Fruit fly (Drosophila melanogaster): ENCODE data around the gene MED20.

Gene MED20

DNA sequence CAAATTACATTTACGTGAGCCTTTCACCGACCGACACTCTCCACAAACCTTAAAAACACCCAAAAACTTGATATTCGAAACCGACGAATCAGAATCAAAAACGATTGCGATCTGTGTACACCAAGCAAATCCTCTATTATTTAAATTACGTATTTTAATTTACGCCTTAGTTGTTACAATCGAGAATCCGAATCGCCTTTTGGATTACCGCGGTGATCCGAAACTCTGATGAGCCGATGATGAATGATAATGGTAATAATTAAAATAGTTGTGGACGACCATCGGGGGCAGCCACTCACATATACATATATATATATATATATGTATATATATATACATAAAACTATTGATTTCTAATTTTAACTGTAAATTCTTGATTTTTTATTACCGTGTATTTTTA is 33.0 kb downstream of the MED20 start, which contains the start of gene CG7367:
CG7367 (minus strand) TSS at position 101 of the 400 bp plus-strand sequence.
- TF ChIP-seq CG6765 (GFP tag; optimal IDR thresholded peaks at IDR 0.05) (no peak), HHEX (GFP tag; optimal IDR thresholded peaks at IDR 0.05) (no peak), en (GFP tag; optimal IDR thresholded peaks at IDR 0.05) (no peak), CG10959 (GFP tag; IDR thresholded peaks at IDR 0.05) (no peak), CG8944 (GFP tag; optimal IDR thresholded peaks at IDR 0.05) (no peak), Myb (GFP tag; optimal IDR thresholded peaks at IDR 0.05) (no peak), crc (GFP tag; optimal IDR thresholded peaks at IDR 0.05) (no peak)

DNA sequence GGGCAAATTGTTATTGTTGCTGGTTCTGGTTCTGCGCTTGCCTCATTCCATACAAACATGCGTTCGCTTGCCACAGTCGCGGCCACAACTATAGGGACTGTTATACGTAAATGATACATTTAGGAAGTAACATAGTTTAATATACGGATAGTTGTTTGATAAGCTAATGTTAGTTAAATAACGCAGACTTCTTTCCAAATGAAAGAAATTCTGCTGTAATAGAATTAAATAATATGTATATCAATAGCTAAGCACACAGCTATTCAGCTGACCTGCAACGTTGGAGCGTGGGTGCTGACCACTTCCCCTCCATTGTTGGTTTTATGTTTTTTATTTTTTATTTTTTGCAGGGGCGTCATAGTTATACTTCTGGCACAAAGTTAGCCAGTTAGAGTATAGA is 37.9 kb downstream of the MED20 start:
- TF ChIP-seq YL-1 (GFP tag; optimal IDR thresholded peaks at IDR 0.05) (no peak), CG12155 (GFP tag; optimal IDR thresholded peaks at IDR 0.05) (peak; percentile 21), CG1792 (GFP tag; optimal IDR thresholded peaks at IDR 0.05) (no peak), CG1832 (GFP tag; optimal IDR thresholded peaks at IDR 0.05) (no peak), ERR (GFP tag; optimal IDR thresholded peaks at IDR 0.05) (no peak), Opbp (GFP tag; IDR thresholded peaks at IDR 0.05; ENCODE audit: partially characterized antibody) (no peak), Hmx (GFP tag; optimal IDR thresholded peaks at IDR 0.05) (no peak), tna (GFP tag; IDR thresholded peaks at IDR 0.05; ENCODE audit: partially characterized antibody) (no peak), CG15011 (GFP tag; optimal IDR thresholded peaks at IDR 0.05) (no peak), CG15601 (tag; optimal IDR thresholded peaks at IDR 0.05) (no peak), sc (optimal IDR thresholded peaks at IDR 0.05) (no peak), sc (GFP tag; optimal IDR thresholded peaks at IDR 0.05) (peak; percentile 9), Dfd (GFP tag; optimal IDR thresholded peaks at IDR 0.05) (no peak), CG14014 (GFP tag; IDR thresholded peaks at IDR 0.05) (peak; percentile 68), Dref (GFP tag; IDR thresholded peaks at IDR 0.05) (no peak), CG10274 (GFP tag; optimal IDR thresholded peaks at IDR 0.05) (peak; percentile 10), ac (GFP tag; optimal IDR thresholded peaks at IDR 0.05) (no peak), Scr (GFP tag; IDR thresholded peaks at IDR 0.05; ENCODE audit: partially characterized antibody) (no peak), pb (GFP tag; optimal IDR thresholded peaks at IDR 0.05) (no peak), odd (GFP tag; optimal IDR thresholded peaks at IDR 0.05) (peak; percentile 4), lov (optimal IDR thresholded peaks at IDR 0.05) (no peak), lov (GFP tag; IDR thresholded peaks at IDR 0.05) (0 out of 3 replicates have a peak, but pooled peaks have one; percentile 39), CG13296 (GFP tag; optimal IDR thresholded peaks at IDR 0.05) (peak; percentile 53), CG1024 (GFP tag; IDR thresholded peaks at IDR 0.05) (peak; percentile 24; the same call in 1 of the 2 replicates), CG30403 (GFP tag; optimal IDR thresholded peaks at IDR 0.05) (peak; percentile 53), chinmo (GFP tag; IDR thresholded peaks at IDR 0.05; ENCODE audit: partially characterized antibody) (no peak), CG14441 (GFP tag; IDR thresholded peaks at IDR 0.05) (peak; percentile 59; the same call in 1 of the 2 replicates), Ets65A (GFP tag) (peak; percentile 20), CG13775 (GFP tag; optimal IDR thresholded peaks at IDR 0.05) (peak; percentile 4), Ets97D (GFP tag; optimal IDR thresholded peaks at IDR 0.05) (no peak), CG8359 (GFP tag; optimal IDR thresholded peaks at IDR 0.05; ENCODE audit: borderline replicate concordance) (no peak), CG2875 (GFP tag; optimal IDR thresholded peaks at IDR 0.05) (peak; percentile 31), MTF-1 (GFP tag; optimal IDR thresholded peaks at IDR 0.05; ENCODE audit: borderline replicate concordance) (peak; percentile 38), Lim3 (GFP tag; IDR thresholded peaks at IDR 0.05) (no peak), CG17912 (GFP tag; optimal IDR thresholded peaks at IDR 0.05) (no peak), CG31224 (GFP tag; IDR thresholded peaks at IDR 0.05) (no peak), CG17612 (GFP tag; IDR thresholded peaks at IDR 0.05) (peak; percentile 48; the same call in 1 of the 2 replicates), CG4404 (GFP tag; IDR thresholded peaks at IDR 0.05) (no peak), pum (GFP tag; optimal IDR thresholded peaks at IDR 0.05) (peak; percentile 32), CG1603 (tag; optimal IDR thresholded peaks at IDR 0.05) (peak; percentile 71), unc-4 (GFP tag; IDR thresholded peaks at IDR 0.05; ENCODE audit: partially characterized antibody) (no peak), CG10462 (GFP tag; optimal IDR thresholded peaks at IDR 0.05) (peak; percentile 2), lmd (GFP tag; IDR thresholded peaks at IDR 0.05) (peak; percentile 67)

Measured in whole organism, embryonic.